Fruit fly (Drosophila melanogaster): ENCODE results near the gene GAPsec.

GAPsec gene

DNA sequence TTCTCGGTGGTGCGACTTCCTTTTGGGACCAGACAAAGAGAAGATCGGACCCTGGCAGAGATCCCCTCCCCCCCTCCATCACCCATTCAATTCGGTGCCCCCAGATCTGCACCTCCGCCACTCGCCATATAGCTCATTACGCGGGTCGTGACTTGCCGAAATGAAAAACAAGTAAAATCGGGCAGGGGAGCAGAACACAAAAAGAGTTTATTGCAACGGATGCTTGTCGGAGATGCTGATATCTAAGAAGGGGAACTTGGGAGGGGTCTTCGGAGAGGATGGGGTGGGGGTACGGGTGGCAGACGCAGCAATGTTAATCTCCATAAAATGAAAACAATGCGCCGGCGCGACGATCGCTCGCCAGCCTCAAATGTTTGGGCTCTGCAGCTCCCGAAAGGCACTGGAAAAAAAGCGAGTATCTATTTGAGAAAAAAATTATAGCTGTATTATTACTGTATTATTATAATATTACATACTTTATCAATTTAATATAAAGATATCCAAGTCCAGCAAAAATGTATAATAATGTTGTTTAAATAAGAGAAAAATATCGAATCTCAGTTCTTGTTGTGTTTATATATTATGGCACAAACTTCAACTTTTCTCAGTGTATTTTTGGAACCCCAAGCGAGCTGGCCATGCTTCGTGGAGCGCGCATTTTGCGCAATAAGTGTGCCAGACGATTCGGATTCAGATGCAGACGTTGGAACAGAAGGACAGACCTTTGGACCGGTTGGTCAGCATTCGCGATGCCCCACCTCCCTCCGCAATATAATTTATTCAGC, 44.3 kb upstream of the GAPsec start:
- TF ChIP-seq h (GFP tag; optimal IDR thresholded peaks at IDR 0.05): peak; percentile 80
- TF ChIP-seq CG32264 (GFP tag; optimal IDR thresholded peaks at IDR 0.05): peak; percentile 21
- TF ChIP-seq foxo (GFP tag; optimal IDR thresholded peaks at IDR 0.05): peak in 1 of 2 experiments; percentile 89
- TF ChIP-seq Hr78 (GFP tag; optimal IDR thresholded peaks at IDR 0.05): no peak
- peak; percentile 61 for TF ChIP-seq br (GFP tag; optimal IDR thresholded peaks at IDR 0.05)
- no peak for TF ChIP-seq Dfd (GFP tag; optimal IDR thresholded peaks at IDR 0.05)
- peak; percentile 87 for TF ChIP-seq brk (GFP tag; optimal IDR thresholded peaks at IDR 0.05)
- no peak for TF ChIP-seq Jra (GFP tag; optimal IDR thresholded peaks at IDR 0.05)
- peak; percentile 64 for TF ChIP-seq sage (GFP tag; optimal IDR thresholded peaks at IDR 0.05)
- TF ChIP-seq Abd-B (GFP tag; optimal IDR thresholded peaks at IDR 0.05): no peak
- TF ChIP-seq tai (GFP tag; optimal IDR thresholded peaks at IDR 0.05): no peak
- TF ChIP-seq pan (optimal IDR thresholded peaks at IDR 0.05): no peak
- TF ChIP-seq dsf (GFP tag; optimal IDR thresholded peaks at IDR 0.05; ENCODE audit: borderline replicate concordance): peak; percentile 17
- TF ChIP-seq lola (GFP tag; optimal IDR thresholded peaks at IDR 0.05): no peak
- no peak for TF ChIP-seq usp (GFP tag; optimal IDR thresholded peaks at IDR 0.05)
- TF ChIP-seq Dif (GFP tag; optimal IDR thresholded peaks at IDR 0.05; ENCODE audit: partially characterized antibody): peak; percentile 45
- no peak for TF ChIP-seq dl (GFP tag; optimal IDR thresholded peaks at IDR 0.05; ENCODE audit: insufficient read depth in 1 of 2, partially characterized antibody in 2 of 2)
- peak; percentile 92 for TF ChIP-seq HLH106 (tag; optimal IDR thresholded peaks at IDR 0.05)
- TF ChIP-seq Hnf4 (GFP tag; optimal IDR thresholded peaks at IDR 0.05): peak; percentile 78
- no peak for TF ChIP-seq Myc (optimal IDR thresholded peaks at IDR 0.05)
- TF ChIP-seq Hr83 (GFP tag; optimal IDR thresholded peaks at IDR 0.05; ENCODE audit: poor library complexity, severe bottlenecking): no peak
- peak; percentile 80 for TF ChIP-seq dmrt93B (GFP tag; optimal IDR thresholded peaks at IDR 0.05)
- peak; percentile 90 for TF ChIP-seq OdsH (GFP tag; optimal IDR thresholded peaks at IDR 0.05)
- peak; percentile 93 for TF ChIP-seq Sp1 (GFP tag; optimal IDR thresholded peaks at IDR 0.05)
- no peak for TF ChIP-seq GATAd (GFP tag; optimal IDR thresholded peaks at IDR 0.05)
- peak; percentile 79 for TF ChIP-seq fru (GFP tag; optimal IDR thresholded peaks at IDR 0.05)
- TF ChIP-seq sv (GFP tag; optimal IDR thresholded peaks at IDR 0.05): no peak
- peak; percentile 85 for TF ChIP-seq psq (GFP tag; optimal IDR thresholded peaks at IDR 0.05)
- TF ChIP-seq woc (GFP tag; optimal IDR thresholded peaks at IDR 0.05): peak; percentile 63
- peak; percentile 63 for TF ChIP-seq Rel (GFP tag; optimal IDR thresholded peaks at IDR 0.05)
- peak; percentile 62 for TF ChIP-seq Rel (tag; optimal IDR thresholded peaks at IDR 0.05)
- TF ChIP-seq CG9705 (GFP tag; optimal IDR thresholded peaks at IDR 0.05): peak; percentile 82
- no peak for TF ChIP-seq Mio (GFP tag; optimal IDR thresholded peaks at IDR 0.05)
- TF ChIP-seq CrebA (GFP tag; optimal IDR thresholded peaks at IDR 0.05; ENCODE audit: borderline replicate concordance): no peak
- no peak for TF ChIP-seq jim (GFP tag; optimal IDR thresholded peaks at IDR 0.05)
- TF ChIP-seq Vsx2 (GFP tag; optimal IDR thresholded peaks at IDR 0.05; ENCODE audit: partially characterized antibody): peak; percentile 52
- TF ChIP-seq N (GFP tag; optimal IDR thresholded peaks at IDR 0.05): no peak
- peak; percentile 89 for TF ChIP-seq rgr (GFP tag; optimal IDR thresholded peaks at IDR 0.05)
- TF ChIP-seq ey (GFP tag; optimal IDR thresholded peaks at IDR 0.05): peak; percentile 67

DNA sequence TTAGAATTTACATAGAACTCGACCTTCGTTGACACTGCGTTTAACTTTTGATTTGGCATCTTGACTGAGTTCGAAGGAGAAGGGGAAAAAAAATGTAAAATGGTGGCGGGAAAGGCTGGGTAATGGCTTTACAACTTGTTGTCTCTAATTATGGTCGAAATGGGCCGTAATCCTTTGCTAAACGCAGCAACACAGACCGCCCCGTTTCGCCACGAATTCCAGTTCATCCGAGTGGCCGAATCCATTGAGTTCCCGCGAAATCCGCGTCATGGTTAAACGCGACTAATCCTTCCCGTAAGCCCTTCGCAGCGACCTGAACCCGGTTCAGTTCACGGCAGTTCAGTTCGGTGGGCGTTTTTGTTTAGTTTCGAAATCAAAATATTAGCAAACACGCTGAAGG, 42.4 kb upstream of the GAPsec start:
- TF ChIP-seq GATAd (GFP tag; optimal IDR thresholded peaks at IDR 0.05) (no peak), usp (GFP tag; optimal IDR thresholded peaks at IDR 0.05) (no peak), Abd-B (GFP tag; optimal IDR thresholded peaks at IDR 0.05) (no peak), OdsH (GFP tag; optimal IDR thresholded peaks at IDR 0.05) (no peak), pan (optimal IDR thresholded peaks at IDR 0.05) (no peak), br (GFP tag; optimal IDR thresholded peaks at IDR 0.05) (no peak), sage (GFP tag; optimal IDR thresholded peaks at IDR 0.05) (no peak), h (GFP tag; optimal IDR thresholded peaks at IDR 0.05) (no peak), jim (GFP tag; optimal IDR thresholded peaks at IDR 0.05) (no peak), rgr (GFP tag; optimal IDR thresholded peaks at IDR 0.05) (no peak), foxo (GFP tag; optimal IDR thresholded peaks at IDR 0.05) (no peak), dmrt93B (GFP tag; optimal IDR thresholded peaks at IDR 0.05) (no peak), Myc (optimal IDR thresholded peaks at IDR 0.05) (no peak), Jra (GFP tag; optimal IDR thresholded peaks at IDR 0.05) (no peak), Dif (GFP tag; optimal IDR thresholded peaks at IDR 0.05; ENCODE audit: partially characterized antibody) (no peak)

Measured in whole organism, wandering third instar larva.